Worm (Caenorhabditis elegans) whole organism, L2 larva: ENCODE data around the gene ins-14.

ENCODE experiments used
- ZK546.5 ChIP-seq: sonication (generic microtip); optimal IDR thresholded peaks from 2 replicates; lab custom pipeline; 2017; ENCODE audit warnings: missing biosample characterization, missing genetic modification characterization
- blmp-1 ChIP-seq: sonication (generic microtip); optimal IDR thresholded peaks from 2 replicates; lab custom pipeline; 2017; ENCODE audit warnings: missing genetic modification characterization, mild to moderate bottlenecking, missing compliant biosample characterization, antibody characterized with exemption, moderate library complexity; ENCODE audit not compliant: insufficient read depth
- mdl-1 ChIP-seq, 2 experiments: fragments of 150-350 bp in 1 of 2; sonication (generic microtip) in 1 of 2; optimal IDR thresholded peaks; 2 replicates each; lab custom pipeline; 2017; ENCODE audit warnings: missing biosample characterization in 2 of 2, missing genetic modification characterization in 2 of 2

- TF ChIP-seq blmp-1 (tag; lab: Kevin White, UChicago) (no peak), mdl-1 (tag; optimal IDR thresholded peaks at IDR 0.05; lab: Kevin White, UChicago) (no peak), ZK546.5 (tag; lab: Kevin White, UChicago) (no peak)
Observed at ce11 chrII:6707496-6708260, 37.9 kb downstream of the ins-14 start.
